Fruit fly (Drosophila melanogaster): ENCODE results near the gene Adss.

Adss gene

dm6 chr3R:20830153-20830695 lies at the start of gene Adss (continued):
- TF ChIP-seq CG15479 (GFP tag; optimal IDR thresholded peaks at IDR 0.05) (peak; percentile 81), CG12071 (GFP tag; optimal IDR thresholded peaks at IDR 0.05) (peak; percentile 43), CG6689 (GFP tag; IDR thresholded peaks at IDR 0.05) (0 out of 2 replicates have a peak, but pooled peaks have one; percentile 30), CG7839 (tag; optimal IDR thresholded peaks at IDR 0.05) (no peak), CG13775 (GFP tag; optimal IDR thresholded peaks at IDR 0.05) (peak; percentile 7), zen2 (GFP tag; IDR thresholded peaks at IDR 0.05; ENCODE audit: partially characterized antibody) (no peak), CG6272 (GFP tag; IDR thresholded peaks at IDR 0.05) (0 out of 2 replicates have a peak, but pooled peaks have one; percentile 8), amos (GFP tag; IDR thresholded peaks at IDR 0.05; ENCODE audit: partially characterized antibody) (peak; percentile 49; the same call in 1 of the 2 replicates), cwo (GFP tag; optimal IDR thresholded peaks at IDR 0.05) (peak; percentile 28), sim (GFP tag; IDR thresholded peaks at IDR 0.05) (0 out of 2 replicates have a peak, but pooled peaks have one; percentile 14), Med (GFP tag) (peak; percentile 95), tgo (GFP tag; IDR thresholded peaks at IDR 0.05) (no peak), CG12236 (GFP tag; optimal IDR thresholded peaks at IDR 0.05) (no peak), ATbp (GFP tag; optimal IDR thresholded peaks at IDR 0.05) (no peak), Hr51 (GFP tag; optimal IDR thresholded peaks at IDR 0.05) (no peak), E2f1 (GFP tag; IDR thresholded peaks at IDR 0.05) (peak; percentile 22; the same call in 1 of the 2 replicates), MESR4 (GFP tag; optimal IDR thresholded peaks at IDR 0.05) (peak; percentile 71), CG9932 (GFP tag; IDR thresholded peaks at IDR 0.05) (peak; percentile 10; the same call in 1 of the 2 replicates), CG14667 (GFP tag; IDR thresholded peaks at IDR 0.05) (no peak), CG7372 (GFP tag; IDR thresholded peaks at IDR 0.05) (0 out of 2 replicates have a peak, but pooled peaks have one; percentile 35), Dip3 (GFP tag; optimal IDR thresholded peaks at IDR 0.05) (no peak), CG30020 (tag; optimal IDR thresholded peaks at IDR 0.05) (no peak), tio (GFP tag; optimal IDR thresholded peaks at IDR 0.05) (no peak), CG13123 (GFP tag; optimal IDR thresholded peaks at IDR 0.05) (no peak), CG18476 (GFP tag; optimal IDR thresholded peaks at IDR 0.05) (no peak), CG5245 (GFP tag; optimal IDR thresholded peaks at IDR 0.05) (no peak), B-H1 (GFP tag; IDR thresholded peaks at IDR 0.05) (no peak; the same call in 2 of the 3 replicates), cg (GFP tag; optimal IDR thresholded peaks at IDR 0.05) (peak; percentile 77), CG10959 (GFP tag; IDR thresholded peaks at IDR 0.05) (no peak), grau (tag; optimal IDR thresholded peaks at IDR 0.05) (peak; percentile 13), CG7963 (GFP tag; IDR thresholded peaks at IDR 0.05; ENCODE audit: partially characterized antibody) (0 out of 3 replicates have a peak, but pooled peaks have one; percentile 30), CG1647 (GFP tag; optimal IDR thresholded peaks at IDR 0.05) (peak; percentile 32), Max (GFP tag; optimal IDR thresholded peaks at IDR 0.05) (peak; percentile 9), wor (GFP tag; IDR thresholded peaks at IDR 0.05) (no peak), Fer2 (tag; optimal IDR thresholded peaks at IDR 0.05) (no peak), HLH54F (GFP tag; optimal IDR thresholded peaks at IDR 0.05) (no peak), CG9817 (tag; optimal IDR thresholded peaks at IDR 0.05) (no peak), Atf3 (GFP tag; optimal IDR thresholded peaks at IDR 0.05) (no peak), CG2116 (GFP tag; optimal IDR thresholded peaks at IDR 0.05) (no peak), Doc2 (GFP tag; IDR thresholded peaks at IDR 0.05) (no peak), CG15601 (tag; optimal IDR thresholded peaks at IDR 0.05) (no peak), CG12744 (GFP tag; optimal IDR thresholded peaks at IDR 0.05) (peak; percentile 20), Oaz (GFP tag; IDR thresholded peaks at IDR 0.05) (no peak), Neu2 (GFP tag; optimal IDR thresholded peaks at IDR 0.05; ENCODE audit: borderline replicate concordance) (no peak), CG30431 (GFP tag; optimal IDR thresholded peaks at IDR 0.05) (no peak), pzg (GFP tag; optimal IDR thresholded peaks at IDR 0.05) (peak; percentile 90), Fer3 (tag; optimal IDR thresholded peaks at IDR 0.05) (peak; percentile 22), CG3726 (GFP tag; IDR thresholded peaks at IDR 0.05) (no peak), CG4360 (GFP tag; IDR thresholded peaks at IDR 0.05) (peak; percentile 25; the same call in 1 of the 2 replicates)
